Worm (Caenorhabditis elegans) whole organism, L2 larva: Measurements from ENCODE around the gene clec-180.
A peak's percentile ranks its signal among the peaks of the same experiment; 100 is the strongest.

Experiments used
- C34F6.9 ChIP-seq: fragments of 150-350 bp; optimal IDR thresholded peaks from 2 replicates; lab custom pipeline; 2014; ENCODE audit warnings: missing biosample characterization, missing genetic modification characterization
- R02D3.7 ChIP-seq: fragments of 150-350 bp; optimal IDR thresholded peaks from 2 replicates; lab custom pipeline; 2014; ENCODE audit warnings: missing biosample characterization, missing genetic modification characterization
- Y55F3AM.14 ChIP-seq: fragments of 200-800 bp; sonication (Bioruptor generic); optimal IDR thresholded peaks from 2 replicates; lab custom pipeline; 2018; ENCODE audit warnings: mild to moderate bottlenecking, missing genetic modification characterization, missing compliant biosample characterization
- ZK546.5 ChIP-seq: sonication (generic microtip); optimal IDR thresholded peaks from 2 replicates; lab custom pipeline; 2017; ENCODE audit warnings: missing biosample characterization, missing genetic modification characterization
- alr-1 ChIP-seq: fragments of 150-350 bp; optimal IDR thresholded peaks from 2 replicates; lab custom pipeline; 2014; ENCODE audit warnings: missing biosample characterization, missing genetic modification characterization
- aly-2 ChIP-seq: fragments of 150-350 bp; optimal IDR thresholded peaks from 2 replicates; lab custom pipeline; 2014; ENCODE audit warnings: missing biosample characterization, missing genetic modification characterization
- ceh-16 ChIP-seq: fragments of 150-350 bp; optimal IDR thresholded peaks from 2 replicates; lab custom pipeline; 2014; ENCODE audit warnings: missing biosample characterization, missing genetic modification characterization
- ceh-82 ChIP-seq: fragments of 150-350 bp; optimal IDR thresholded peaks from 2 replicates; lab custom pipeline; 2014; ENCODE audit warnings: missing biosample characterization, missing genetic modification characterization
- fos-1 ChIP-seq: fragments of 150-350 bp; optimal IDR thresholded peaks from 2 replicates; lab custom pipeline; 2014; ENCODE audit warnings: missing biosample characterization, missing genetic modification characterization
- lsy-2 ChIP-seq, 2 experiments: fragments of 150-350 bp in 1 of 2; sonication (generic microtip) in 1 of 2; optimal IDR thresholded peaks; 2 replicates each; lab custom pipeline; 2014 to 2017; ENCODE audit warnings: missing biosample characterization in 2 of 2, missing genetic modification characterization in 2 of 2
- nhr-10 ChIP-seq: sonication (generic microtip); optimal IDR thresholded peaks from 2 replicates; lab custom pipeline; 2017; ENCODE audit warnings: missing biosample characterization, missing genetic modification characterization
- nhr-12 ChIP-seq: fragments of 150-350 bp; optimal IDR thresholded peaks from 2 replicates; lab custom pipeline; 2014; ENCODE audit warnings: missing biosample characterization, missing genetic modification characterization
- nhr-23 ChIP-seq: fragments of 150-350 bp; optimal IDR thresholded peaks from 2 replicates; lab custom pipeline; 2014; ENCODE audit warnings: missing biosample characterization, missing genetic modification reagents, missing genetic modification characterization
- nhr-237 ChIP-seq: fragments of 150-350 bp; optimal IDR thresholded peaks from 2 replicates; lab custom pipeline; 2014; ENCODE audit warnings: missing biosample characterization, missing genetic modification characterization
- nhr-25 ChIP-seq: fragments of 150-350 bp; sonication (generic microtip); optimal IDR thresholded peaks from 3 replicates; lab custom pipeline; 2014; ENCODE audit warnings: missing biosample characterization, missing genetic modification characterization
- nhr-6 ChIP-seq: fragments of 150-350 bp; optimal IDR thresholded peaks from 2 replicates; lab custom pipeline; 2014; ENCODE audit warnings: missing biosample characterization, missing genetic modification characterization
- nhr-77 ChIP-seq: fragments of 150-350 bp; optimal IDR thresholded peaks from 2 replicates; lab custom pipeline; 2014; ENCODE audit warnings: missing biosample characterization, missing genetic modification characterization
- peb-1 ChIP-seq: fragments of 150-350 bp; optimal IDR thresholded peaks from 2 replicates; lab custom pipeline; 2014; ENCODE audit warnings: missing biosample characterization, missing genetic modification characterization
- sem-4 ChIP-seq: fragments of 150-350 bp; optimal IDR thresholded peaks from 2 replicates; lab custom pipeline; 2014; ENCODE audit warnings: missing biosample characterization, missing genetic modification reagents, missing genetic modification characterization
- skn-1 ChIP-seq: sonication (generic microtip); optimal IDR thresholded peaks from 2 replicates; lab custom pipeline; 2017; ENCODE audit warnings: missing biosample characterization, missing genetic modification characterization
- sma-3 ChIP-seq: sonication (generic microtip); optimal IDR thresholded peaks from 2 replicates; lab custom pipeline; 2016; ENCODE audit warnings: missing genetic modification reagents, missing genetic modification characterization, missing compliant biosample characterization
- sma-9 ChIP-seq, 2 experiments: fragments of 150-350 bp in 1 of 2; sonication (generic microtip) in 1 of 2; optimal IDR thresholded peaks; 2 replicates each; lab custom pipeline; 2014 to 2016; ENCODE audit warnings: missing genetic modification characterization in 2 of 2, mild to moderate bottlenecking in 1 of 2, missing biosample characterization in 1 of 2, missing compliant biosample characterization in 1 of 2, missing genetic modification reagents in 1 of 2, moderate library complexity in 1 of 2
- unc-39 ChIP-seq: fragments of 150-350 bp; optimal IDR thresholded peaks from 2 replicates; lab custom pipeline; 2014; ENCODE audit warnings: missing biosample characterization, missing genetic modification characterization
- unc-55 ChIP-seq: fragments of 150-350 bp; sonication (generic microtip); optimal IDR thresholded peaks from 3 replicates; lab custom pipeline; 2014; ENCODE audit warnings: missing biosample characterization, missing genetic modification reagents, missing genetic modification characterization
- zag-1 ChIP-seq: fragments of 150-350 bp; optimal IDR thresholded peaks from 2 replicates; lab custom pipeline; 2014; ENCODE audit warnings: missing biosample characterization, missing genetic modification characterization
- ztf-1 ChIP-seq: fragments of 200-800 bp; sonication (Bioruptor generic); conservative IDR thresholded peaks from 2 replicates; pipeline ENCODE4 v1.3.6; 2022; ENCODE audit warnings: missing genetic modification characterization, missing compliant biosample characterization
- ztf-4 ChIP-seq: fragments of 150-350 bp; optimal IDR thresholded peaks from 2 replicates; lab custom pipeline; 2014; ENCODE audit warnings: missing biosample characterization, missing genetic modification characterization

clec-180 gene

DNA sequence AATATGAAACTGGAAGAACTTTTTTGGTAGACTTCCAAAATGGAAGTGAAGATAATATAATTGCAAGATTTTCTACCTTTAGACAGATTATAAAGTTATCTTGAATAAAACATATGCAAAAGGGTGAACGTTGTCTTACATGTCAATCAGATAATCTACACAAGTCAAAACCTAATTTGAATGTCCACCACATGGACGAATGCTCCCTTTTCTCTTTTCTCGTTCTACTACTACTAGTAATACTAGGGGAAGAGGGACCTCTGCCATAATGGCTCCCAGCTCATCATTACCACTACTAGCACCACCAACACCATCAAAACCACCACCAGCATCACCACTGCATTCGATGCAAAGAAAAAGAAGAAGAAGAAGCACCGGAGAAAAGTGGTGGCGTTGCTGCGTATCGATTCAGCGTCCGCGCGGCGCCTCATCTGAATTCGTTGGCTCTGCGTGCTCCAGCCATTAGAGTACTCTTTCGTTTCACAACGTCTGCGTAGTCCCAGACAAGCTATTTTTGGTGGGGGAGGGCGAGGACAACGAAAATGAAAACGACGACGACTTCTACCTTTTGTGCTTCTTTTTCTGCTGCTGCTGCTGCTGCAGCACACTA, 16.7 kb downstream of the clec-180 start:
- TF ChIP-seq C34F6.9 (tag; lab: Kevin White, UChicago), result peak; percentile 40
- peak; percentile 30 for TF ChIP-seq zag-1 (tag; lab: Kevin White, UChicago)
- TF ChIP-seq fos-1, result no peak
- TF ChIP-seq lsy-2 (tag; optimal IDR thresholded peaks at IDR 0.05; lab: Kevin White, UChicago), result peak in 1 of 2 experiments; percentile 10
- TF ChIP-seq alr-1 (tag; lab: Kevin White, UChicago), result no peak
- no peak for TF ChIP-seq ztf-1 (GFP tag; lab: Robert Waterston, UW)
- TF ChIP-seq unc-55 (GFP tag; lab: Kevin White, UChicago), result peak; percentile 69
- no peak for TF ChIP-seq aly-2 (tag; lab: Kevin White, UChicago)
- no peak for TF ChIP-seq ceh-82 (tag; lab: Kevin White, UChicago)
- TF ChIP-seq R02D3.7 (tag; lab: Kevin White, UChicago), result no peak
- no peak for TF ChIP-seq nhr-77 (tag; lab: Kevin White, UChicago)

- TF ChIP-seq ztf-1 (GFP tag; lab: Robert Waterston, UW) (no peak), peb-1 (tag; lab: Kevin White, UChicago) (no peak), nhr-6 (tag; lab: Kevin White, UChicago) (no peak), unc-39 (tag; lab: Kevin White, UChicago) (no peak), sem-4 (tag; lab: Kevin White, UChicago) (no peak), ceh-16 (no peak), nhr-10 (tag; lab: Kevin White, UChicago) (no peak), ztf-4 (tag; lab: Kevin White, UChicago) (no peak), fos-1 (no peak), lsy-2 (tag; optimal IDR thresholded peaks at IDR 0.05; lab: Kevin White, UChicago) (no peak), nhr-237 (tag; lab: Kevin White, UChicago) (no peak), nhr-25 (no peak)
These were observed 18.3 kb downstream of the clec-180 start for ce11 chrIV:7586972-7587371.

DNA sequence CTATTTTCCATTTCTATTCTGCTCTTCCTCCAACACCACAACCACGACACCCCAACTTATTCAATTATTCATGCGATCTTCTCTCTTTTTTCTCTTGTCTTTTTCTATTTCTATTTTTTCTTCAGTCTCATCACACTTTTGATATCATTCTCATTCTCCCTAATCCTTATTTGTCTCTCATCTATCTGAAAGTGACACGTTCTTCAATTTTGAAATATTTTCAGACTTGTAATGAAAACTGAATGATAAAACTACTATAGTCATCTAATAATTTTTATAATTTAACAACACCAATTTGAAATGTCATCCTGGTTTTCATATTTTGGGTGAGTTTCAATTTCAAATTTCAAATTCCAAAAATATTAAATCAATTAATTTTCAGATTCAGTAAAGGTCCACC, 19.9 kb downstream of the clec-180 start, which contains the start of gene cla-1:
Gene cla-1, plus strand, starts transcription at position 301 of the 400 bp plus-strand sequence.
- no peak for TF ChIP-seq skn-1
- TF ChIP-seq sem-4 (tag; lab: Kevin White, UChicago), result peak; percentile 45
- peak; percentile 46 for TF ChIP-seq unc-55 (GFP tag; lab: Kevin White, UChicago)
- TF ChIP-seq, all 48 proteins: peak for 2

DNA sequence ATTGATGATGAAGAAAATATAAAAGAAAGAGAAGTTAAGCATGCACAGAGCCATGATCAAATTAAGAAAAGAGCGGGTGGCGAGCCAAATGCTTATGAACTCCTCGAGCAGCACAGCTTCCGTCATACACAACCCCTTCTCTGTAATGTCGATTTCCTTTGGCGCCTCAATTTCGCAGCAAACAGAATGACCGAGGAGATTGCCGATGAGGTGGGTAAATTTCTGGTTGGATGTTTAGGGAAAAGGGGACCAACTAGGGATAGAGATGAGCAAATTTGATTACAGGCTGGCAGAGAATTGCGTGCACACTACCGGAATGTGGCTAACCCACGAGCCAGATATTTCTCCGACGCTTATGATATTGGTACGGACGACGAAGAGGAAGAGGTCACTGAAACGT, 36.7 kb downstream of the clec-180 start:
- no peak for TF ChIP-seq C34F6.9 (tag; lab: Kevin White, UChicago)
- no peak for TF ChIP-seq sma-3 (GFP tag; lab: Kevin White, UChicago)
- TF ChIP-seq nhr-12 (tag; lab: Kevin White, UChicago), result no peak
- TF ChIP-seq nhr-6 (tag; lab: Kevin White, UChicago), result no peak
- TF ChIP-seq, all 48 proteins: peak for 0

ce11 chrIV:7608111-7608510, 39.4 kb downstream of the clec-180 start:
- TF ChIP-seq peb-1 (tag; lab: Kevin White, UChicago), result no peak
- no peak for TF ChIP-seq nhr-6 (tag; lab: Kevin White, UChicago)
- TF ChIP-seq ceh-16, result no peak
- TF ChIP-seq unc-55 (GFP tag; lab: Kevin White, UChicago), result no peak
- no peak for TF ChIP-seq ZK546.5 (tag; lab: Kevin White, UChicago)
- no peak for TF ChIP-seq Y55F3AM.14 (GFP tag; lab: Kevin White, UChicago)
- no peak for TF ChIP-seq ztf-4 (tag; lab: Kevin White, UChicago)
- TF ChIP-seq sem-4 (tag; lab: Kevin White, UChicago), result no peak

- TF ChIP-seq fos-1, result no peak
- TF ChIP-seq sma-9 (GFP tag; optimal IDR thresholded peaks at IDR 0.05; lab: Kevin White, UChicago), result peak; percentile 8
- no peak for TF ChIP-seq sma-9 (tag; optimal IDR thresholded peaks at IDR 0.05; lab: Kevin White, UChicago)
- peak; percentile 45 for TF ChIP-seq unc-55 (GFP tag; lab: Kevin White, UChicago)
These were observed 42.7 kb downstream of the clec-180 start for ce11 chrIV:7611396-7611795.

ce11 chrIV:7612523-7612922, 43.8 kb downstream of the clec-180 start:
- TF ChIP-seq zag-1 (tag; lab: Kevin White, UChicago), result no peak
- TF ChIP-seq C34F6.9 (tag; lab: Kevin White, UChicago), result peak; percentile 4
- no peak for TF ChIP-seq nhr-77 (tag; lab: Kevin White, UChicago)
- no peak for TF ChIP-seq nhr-23 (tag; lab: Kevin White, UChicago)
